Worm (Caenorhabditis elegans) whole organism, L4 larva: Measurements from ENCODE around the gene F49C12.9.

Experiments
- Y5F2A.4 ChIP-seq: fragments of 200-800 bp; sonication (Bioruptor generic); optimal IDR thresholded peaks from 2 replicates; lab custom pipeline; 2018; ENCODE audit warnings: mild to moderate bottlenecking, missing genetic modification characterization, missing compliant biosample characterization
- daf-12 ChIP-seq: fragments of 150-350 bp; optimal IDR thresholded peaks from 2 replicates; lab custom pipeline; 2014; ENCODE audit warnings: missing biosample characterization, missing genetic modification reagents, missing genetic modification characterization
- dmd-6 ChIP-seq: fragments of 200-800 bp; sonication (Bioruptor generic); IDR thresholded peaks from 2 replicates; pipeline ENCODE4 v1.3.6; 2022; ENCODE audit warnings: missing genetic modification reagents, missing genetic modification characterization, missing compliant biosample characterization
- dpl-1 ChIP-seq: fragments of 150-350 bp; optimal IDR thresholded peaks from 2 replicates; lab custom pipeline; 2014; ENCODE audit warnings: missing biosample characterization, missing genetic modification reagents, missing genetic modification characterization
- lim-7 ChIP-seq: fragments of 200-800 bp; sonication (Bioruptor generic); IDR thresholded peaks from 2 replicates; pipeline ENCODE4 v1.3.6; 2022; ENCODE audit warnings: missing genetic modification characterization, missing compliant biosample characterization
- mxl-2 ChIP-seq: fragments of 200-800 bp; sonication (Bioruptor generic); conservative IDR thresholded peaks from 2 replicates; pipeline ENCODE4 v1.3.6; 2022; ENCODE audit warnings: missing genetic modification reagents, missing genetic modification characterization, missing compliant biosample characterization
- nhr-25 ChIP-seq: sonication (generic microtip); optimal IDR thresholded peaks from 2 replicates; lab custom pipeline; 2017; ENCODE audit warnings: missing genetic modification characterization, mild to moderate bottlenecking, missing compliant biosample characterization, antibody characterized with exemption, moderate library complexity, borderline replicate concordance; ENCODE audit not compliant: insufficient read depth
- nhr-6 ChIP-seq: fragments of 150-350 bp; optimal IDR thresholded peaks from 2 replicates; lab custom pipeline; 2014; ENCODE audit warnings: missing biosample characterization, missing genetic modification characterization
- pha-4 ChIP-seq, 2 experiments: fragments of 150-350 bp in 1 of 2; fragments of 200-800 bp in 1 of 2; sonication (Bioruptor generic) in 1 of 2; IDR thresholded peaks in 1 of 2; optimal IDR thresholded peaks in 1 of 2; 2 replicates each; pipeline versions ENCODE4 v1.3.6 to Lab custom; 2014 to 2022; ENCODE audit warnings: missing genetic modification characterization in 2 of 2, missing genetic modification reagents in 2 of 2, missing biosample characterization in 1 of 2, missing compliant biosample characterization in 1 of 2
- unc-62 ChIP-seq, 3 experiments: fragments of 150-350 bp in 1 of 3; sonication (generic microtip); optimal IDR thresholded peaks in 2 of 3; peaks in 1 of 3; 1 replicate in 1 of 3; 2 replicates in 2 of 3; lab custom pipeline; 2014 to 2017; ENCODE audit warnings: missing biosample characterization in 3 of 3, missing genetic modification characterization in 3 of 3, missing genetic modification reagents in 3 of 3, missing genotype in 1 of 3

DNA sequence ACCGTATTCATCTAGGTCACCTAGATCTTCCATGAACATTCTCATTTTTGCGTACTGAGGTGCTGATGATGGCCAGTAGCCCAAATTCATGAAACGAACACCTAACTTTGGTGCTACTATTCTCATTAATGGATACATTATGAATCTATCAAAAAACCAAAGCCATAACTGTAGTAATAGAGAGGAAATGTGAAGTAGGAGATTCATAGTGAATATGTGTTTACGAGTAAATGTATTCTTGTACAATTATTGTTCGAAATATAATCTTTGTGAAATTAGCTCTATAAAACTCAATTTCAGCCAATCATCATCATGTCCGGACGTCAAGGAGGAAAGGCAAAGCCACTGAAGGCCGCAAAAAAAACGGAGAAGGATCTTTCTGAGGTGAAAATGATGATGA, 3.1 kb upstream of the F49C12.9 start, which contains the start of the genes F49C12.11 and nemt-1:
- TF ChIP-seq nhr-25 (tag; lab: Kevin White, UChicago): no peak
- no peak for TF ChIP-seq pha-4 (GFP tag; IDR thresholded peaks at IDR 0.05; lab: Robert Waterston, UW)
- no peak for TF ChIP-seq pha-4 (tag; optimal IDR thresholded peaks at IDR 0.05; lab: Kevin White, UChicago)
- no peak for TF ChIP-seq nhr-6 (tag; lab: Kevin White, UChicago)
- no peak for TF ChIP-seq dmd-6 (GFP tag; lab: Robert Waterston, UW)
- TF ChIP-seq lim-7 (GFP tag; lab: Robert Waterston, UW): no peak
- TF ChIP-seq dpl-1 (GFP tag; lab: Kevin White, UChicago): no peak
- TF ChIP-seq Y5F2A.4 (GFP tag; lab: Kevin White, UChicago): no peak
- no peak for TF ChIP-seq mxl-2 (GFP tag; lab: Robert Waterston, UW)
- no peak for TF ChIP-seq unc-62 (GFP tag; optimal IDR thresholded peaks at IDR 0.05 in 1 of 2; lab: Kevin White, UChicago)
- no peak for TF ChIP-seq unc-62 (tag; optimal IDR thresholded peaks at IDR 0.05; lab: Kevin White, UChicago)
- no peak for TF ChIP-seq daf-12 (tag; lab: Kevin White, UChicago)
